Worm (Caenorhabditis elegans) whole organism, early embryonic: ENCODE data around the gene scl-26.

ENCODE experiments used
- B0310.2 ChIP-seq: sonication (generic microtip); optimal IDR thresholded peaks from 2 replicates; lab custom pipeline; 2016; ENCODE audit warnings: mild to moderate bottlenecking, missing genetic modification characterization, missing compliant biosample characterization
- F13C5.2 ChIP-seq: sonication (generic microtip); optimal IDR thresholded peaks from 2 replicates; lab custom pipeline; 2017; ENCODE audit warnings: mild to moderate bottlenecking, missing genetic modification characterization, inconsistent platforms, missing compliant biosample characterization
- aly-1 ChIP-seq: sonication (generic microtip); optimal IDR thresholded peaks from 2 replicates; lab custom pipeline; 2016; ENCODE audit warnings: missing genetic modification characterization, missing compliant biosample characterization
- ama-1 ChIP-seq: fragments of 150-350 bp; optimal IDR thresholded peaks from 2 replicates; lab custom pipeline; 2014
- ceh-13 ChIP-seq: fragments of 200-800 bp; sonication (Bioruptor generic); optimal IDR thresholded peaks from 2 replicates; lab custom pipeline; 2018; ENCODE audit warnings: mild to moderate bottlenecking, missing genetic modification characterization, missing compliant biosample characterization
- ceh-36 ChIP-seq: sonication (generic microtip); optimal IDR thresholded peaks from 2 replicates; lab custom pipeline; 2016; ENCODE audit warnings: missing genetic modification characterization, inconsistent platforms, missing compliant biosample characterization
- ets-7 ChIP-seq: sonication (generic microtip); optimal IDR thresholded peaks from 2 replicates; lab custom pipeline; 2016; ENCODE audit warnings: missing genotype, missing genetic modification characterization, missing compliant biosample characterization
- flt-1 ChIP-seq: fragments of 200-800 bp; sonication (Bioruptor generic); IDR thresholded peaks from 2 replicates; pipeline ENCODE4 v1.3.6; 2022; ENCODE audit warnings: missing genetic modification characterization, missing compliant biosample characterization
- hmbx-1 ChIP-seq: sonication (generic microtip); optimal IDR thresholded peaks from 2 replicates; lab custom pipeline; 2016; ENCODE audit warnings: mild to moderate bottlenecking, missing genetic modification characterization, missing compliant biosample characterization
- hmg-4 ChIP-seq: fragments of 200-800 bp; sonication (Bioruptor generic); optimal IDR thresholded peaks from 2 replicates; lab custom pipeline; 2018; ENCODE audit warnings: mild to moderate bottlenecking, missing genetic modification characterization, missing compliant biosample characterization
- hnd-1 ChIP-seq: sonication (generic microtip); optimal IDR thresholded peaks from 2 replicates; lab custom pipeline; 2016; ENCODE audit warnings: missing genetic modification characterization, missing compliant biosample characterization
- pes-1 ChIP-seq: fragments of 200-800 bp; sonication (Bioruptor generic); IDR thresholded peaks from 2 replicates; pipeline ENCODE4 v1.3.6; 2022; ENCODE audit warnings: missing genetic modification reagents, missing genetic modification characterization, missing compliant biosample characterization
- scrt-1 ChIP-seq: fragments of 200-800 bp; sonication (Bioruptor generic); IDR thresholded peaks from 2 replicates; pipeline ENCODE4 v1.3.6; 2022; ENCODE audit warnings: missing genetic modification characterization, missing compliant biosample characterization
- sea-1 ChIP-seq: fragments of 200-800 bp; sonication (Bioruptor generic); conservative IDR thresholded peaks from 2 replicates; pipeline ENCODE4 v1.3.6; 2022; ENCODE audit warnings: missing genetic modification characterization, missing compliant biosample characterization
- tbx-11 ChIP-seq: fragments of 200-800 bp; sonication (Bioruptor generic); IDR thresholded peaks from 2 replicates; pipeline ENCODE4 v1.3.6; 2022; ENCODE audit warnings: missing genetic modification characterization, missing compliant biosample characterization
- tbx-37 ChIP-seq: fragments of 200-800 bp; sonication (Bioruptor generic); conservative IDR thresholded peaks from 2 replicates; pipeline ENCODE4 v1.3.6; 2022; ENCODE audit warnings: missing genetic modification reagents, missing genetic modification characterization, missing compliant biosample characterization
- tra-4 ChIP-seq: sonication (generic microtip); optimal IDR thresholded peaks from 2 replicates; lab custom pipeline; 2017; ENCODE audit warnings: missing genetic modification characterization, missing compliant biosample characterization

Gene scl-26

DNA sequence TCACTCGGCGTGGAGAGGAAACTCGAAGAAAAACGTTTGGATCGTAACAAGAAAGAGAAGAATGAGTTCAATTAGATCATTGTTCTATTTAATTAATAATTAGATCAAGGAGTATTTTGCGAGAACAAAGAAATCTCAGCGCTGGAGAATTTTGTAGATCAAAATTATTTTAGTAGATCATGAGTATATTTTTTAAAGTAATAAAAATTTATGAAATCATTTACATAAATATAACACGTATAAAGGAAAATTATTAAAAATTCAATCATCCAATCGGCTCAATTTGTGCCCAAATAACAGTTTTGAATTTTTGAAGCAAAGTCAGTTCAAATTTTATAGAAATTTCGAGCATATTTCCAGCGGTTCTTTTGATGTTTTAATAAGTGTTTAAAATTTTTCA, 22.8 kb upstream of the scl-26 start, which contains the start of gene C50E3.13:
C50E3.13 (minus strand) TSS at position 101 of the 400 bp plus-strand sequence.
- TF ChIP-seq tbx-37 (GFP tag; lab: Robert Waterston, UW) (no peak), hmg-4 (GFP tag; lab: Kevin White, UChicago) (no peak), hnd-1 (tag; lab: Kevin White, UChicago) (no peak), ceh-13 (no peak), ceh-36 (tag; lab: Kevin White, UChicago) (no peak)

ce11 chrV:7622011-7622465, 20.7 kb upstream of the scl-26 start, which contains the start of gene C50E3.12:
Gene C50E3.12 (minus strand): TSS chrV:7622061.
- TF ChIP-seq hnd-1 (tag; lab: Kevin White, UChicago) (no peak), hmbx-1 (no peak), ceh-13 (no peak), hmg-4 (GFP tag; lab: Kevin White, UChicago) (no peak), flt-1 (GFP tag; lab: Robert Waterston, UW) (no peak), aly-1 (tag; lab: Kevin White, UChicago) (no peak), ama-1 (lab: Kevin White, UChicago) (no peak), F13C5.2 (tag; lab: Kevin White, UChicago) (no peak), tra-4 (tag; lab: Kevin White, UChicago) (no peak), pes-1 (GFP tag; lab: Robert Waterston, UW) (no peak), ets-7 (tag; lab: Kevin White, UChicago) (no peak), sea-1 (no peak), ceh-36 (tag; lab: Kevin White, UChicago) (no peak), tbx-11 (GFP tag; lab: Robert Waterston, UW) (no peak), B0310.2 (tag; lab: Kevin White, UChicago) (no peak), scrt-1 (GFP tag; lab: Robert Waterston, UW) (no peak), tbx-37 (GFP tag; lab: Robert Waterston, UW) (no peak)

DNA sequence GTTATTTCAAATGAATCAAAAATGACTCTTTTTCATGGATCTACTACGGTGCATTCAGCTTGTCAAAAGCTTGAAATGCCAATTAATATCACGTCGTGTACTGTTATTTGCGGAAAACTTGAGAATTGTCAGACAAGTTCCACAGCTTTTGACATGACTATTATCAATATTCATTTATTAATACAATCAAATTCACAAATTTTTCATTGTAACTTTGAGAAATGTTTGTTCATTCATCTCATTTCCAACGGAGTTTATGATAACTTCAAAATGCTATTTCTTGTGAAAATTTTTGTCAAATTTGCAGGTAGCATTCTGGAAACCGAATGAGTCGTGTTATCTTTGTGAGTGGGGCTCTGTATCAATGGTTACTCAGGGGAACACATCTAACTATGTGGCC, 16.8 kb upstream of the scl-26 start, which contains the start of gene C50E3.15:
C50E3.15 (plus strand) TSS at position 301 of the 400 bp plus-strand sequence.
- TF ChIP-seq ceh-36 (tag; lab: Kevin White, UChicago) (no peak), tbx-11 (GFP tag; lab: Robert Waterston, UW) (no peak), hmg-4 (GFP tag; lab: Kevin White, UChicago) (no peak), B0310.2 (tag; lab: Kevin White, UChicago) (no peak), F13C5.2 (tag; lab: Kevin White, UChicago) (no peak), tbx-37 (GFP tag; lab: Robert Waterston, UW) (no peak), tra-4 (tag; lab: Kevin White, UChicago) (no peak), flt-1 (GFP tag; lab: Robert Waterston, UW) (no peak), ama-1 (lab: Kevin White, UChicago) (no peak), ets-7 (tag; lab: Kevin White, UChicago) (no peak), hmbx-1 (no peak), hnd-1 (tag; lab: Kevin White, UChicago) (no peak), pes-1 (GFP tag; lab: Robert Waterston, UW) (no peak), ceh-13 (no peak), aly-1 (tag; lab: Kevin White, UChicago) (no peak), scrt-1 (GFP tag; lab: Robert Waterston, UW) (no peak)

- TF ChIP-seq tbx-11 (GFP tag; lab: Robert Waterston, UW) (no peak), hmg-4 (GFP tag; lab: Kevin White, UChicago) (no peak), aly-1 (tag; lab: Kevin White, UChicago) (no peak), ets-7 (tag; lab: Kevin White, UChicago) (no peak), ceh-36 (tag; lab: Kevin White, UChicago) (no peak), hmbx-1 (no peak), pes-1 (GFP tag; lab: Robert Waterston, UW) (no peak), sea-1 (no peak), tra-4 (tag; lab: Kevin White, UChicago) (no peak), tbx-37 (GFP tag; lab: Robert Waterston, UW) (no peak)
These were observed 10.7 kb upstream of the scl-26 start, which contains the start of gene clec-215 for ce11 chrV:7612044-7612443. Gene clec-215 (plus strand): TSS chrV:7612344.

ce11 chrV:7609698-7610420, 8.5 kb upstream of the scl-26 start, which contains the start of the genes folt-3 and clec-214:
Gene folt-3 (minus strand): TSS chrV:7609748.
Gene clec-214 (plus strand): TSS chrV:7610370.
- TF ChIP-seq tra-4 (tag; lab: Kevin White, UChicago) (no peak), sea-1 (no peak), aly-1 (tag; lab: Kevin White, UChicago) (no peak), ama-1 (lab: Kevin White, UChicago) (no peak), hnd-1 (tag; lab: Kevin White, UChicago) (no peak), scrt-1 (GFP tag; lab: Robert Waterston, UW) (no peak), ets-7 (tag; lab: Kevin White, UChicago) (no peak), F13C5.2 (tag; lab: Kevin White, UChicago) (no peak), pes-1 (GFP tag; lab: Robert Waterston, UW) (no peak)

- TF ChIP-seq scrt-1 (GFP tag; lab: Robert Waterston, UW): no peak
- TF ChIP-seq tbx-11 (GFP tag; lab: Robert Waterston, UW): no peak
- TF ChIP-seq ets-7 (tag; lab: Kevin White, UChicago): no peak
- TF ChIP-seq hmg-4 (GFP tag; lab: Kevin White, UChicago): no peak
- TF ChIP-seq sea-1: no peak
- TF ChIP-seq tbx-37 (GFP tag; lab: Robert Waterston, UW): no peak
- no peak for TF ChIP-seq ama-1 (lab: Kevin White, UChicago)
- TF ChIP-seq tra-4 (tag; lab: Kevin White, UChicago): no peak
- no peak for TF ChIP-seq B0310.2 (tag; lab: Kevin White, UChicago)
- TF ChIP-seq hmbx-1: no peak
- TF ChIP-seq ceh-13: no peak
- TF ChIP-seq ceh-36 (tag; lab: Kevin White, UChicago): no peak
- TF ChIP-seq pes-1 (GFP tag; lab: Robert Waterston, UW): no peak
- TF ChIP-seq F13C5.2 (tag; lab: Kevin White, UChicago): no peak
These were observed 3.5 kb upstream of the scl-26 start, which contains the start of gene clec-213 for ce11 chrV:7604858-7605257. Gene clec-213 (plus strand): TSS chrV:7605158.
